Fruit fly (Drosophila melanogaster) whole organism, embryonic: ENCODE measurements around the gene Hexo1.

Source experiments
- Atf-2 ChIP-seq: fragments of 200-800 bp; sonication (Bioruptor generic); optimal IDR thresholded peaks from 2 replicates; lab custom pipeline; 2016; ENCODE audit warnings: missing biosample characterization, missing genetic modification characterization
- CG10321 ChIP-seq: fragments of 200-800 bp; sonication (Bioruptor generic); IDR thresholded peaks from 2 replicates; pipeline ENCODE4 v1.3.6; 2022; ENCODE audit warnings: missing biosample characterization, missing genetic modification characterization
- CG11398 ChIP-seq: fragments of 200-800 bp; sonication (Bioruptor generic); optimal IDR thresholded peaks from 2 replicates; lab custom pipeline; 2016; ENCODE audit warnings: missing biosample characterization, missing genetic modification characterization
- CG12104 ChIP-seq: fragments of 200-800 bp; sonication (Bioruptor generic); optimal IDR thresholded peaks from 3 replicates; lab custom pipeline; 2016; ENCODE audit warnings: missing biosample characterization, missing genetic modification characterization
- CG1233 ChIP-seq: fragments of 200-800 bp; sonication (Bioruptor generic); optimal IDR thresholded peaks from 4 replicates; lab custom pipeline; 2018; ENCODE audit warnings: missing biosample characterization, mild to moderate bottlenecking, missing genetic modification characterization
- CG14667 ChIP-seq: fragments of 200-800 bp; sonication (Bioruptor generic); IDR thresholded peaks from 2 replicates; pipeline ENCODE4 v1.3.6; 2022; ENCODE audit warnings: missing biosample characterization, missing genetic modification characterization
- CG15479 ChIP-seq: fragments of 200-800 bp; sonication (Bioruptor generic); optimal IDR thresholded peaks from 3 replicates; lab custom pipeline; 2019; ENCODE audit warnings: missing biosample characterization, mild to moderate bottlenecking, missing genetic modification characterization, moderate library complexity
- CG1603 ChIP-seq: fragments of 200-800 bp; sonication (Bioruptor generic); optimal IDR thresholded peaks from 2 replicates; lab custom pipeline; 2019; ENCODE audit warnings: missing biosample characterization, mild to moderate bottlenecking, missing genetic modification characterization, moderate library complexity
- CG17186 ChIP-seq: fragments of 200-800 bp; sonication (Bioruptor generic); optimal IDR thresholded peaks from 3 replicates; lab custom pipeline; 2017; ENCODE audit warnings: missing biosample characterization, missing genetic modification reagents, missing genetic modification characterization
- CG3281 ChIP-seq: fragments of 200-800 bp; sonication (Bioruptor generic); optimal IDR thresholded peaks from 3 replicates; lab custom pipeline; 2017; ENCODE audit warnings: missing biosample characterization, mild to moderate bottlenecking, missing genetic modification characterization
- CG34422 ChIP-seq: fragments of 200-800 bp; sonication (Bioruptor generic); IDR thresholded peaks from 3 replicates; pipeline ENCODE4 v1.3.6; 2022; ENCODE audit warnings: missing biosample characterization, missing genetic modification characterization
- CG7928 ChIP-seq: fragments of 200-800 bp; sonication (Bioruptor generic); optimal IDR thresholded peaks from 2 replicates; lab custom pipeline; 2017; ENCODE audit warnings: missing biosample characterization, mild to moderate bottlenecking, missing genetic modification characterization
- CG8281 ChIP-seq: fragments of 200-800 bp; sonication (Bioruptor generic); optimal IDR thresholded peaks from 2 replicates; lab custom pipeline; 2018; ENCODE audit warnings: missing biosample characterization, mild to moderate bottlenecking, missing genetic modification characterization, moderate library complexity
- CG8290 ChIP-seq, 3 experiments: fragments of 200-800 bp; sonication (Bioruptor generic); optimal IDR thresholded peaks; 2 replicates each; lab custom pipeline; 2016 to 2019; ENCODE audit warnings: missing biosample characterization in 3 of 3, missing genetic modification characterization in 3 of 3, mild to moderate bottlenecking in 2 of 3, moderate library complexity in 1 of 3
- CG8478 ChIP-seq: fragments of >200 bp; optimal IDR thresholded peaks from 2 replicates; lab custom pipeline; 2018
- CHES-1-like ChIP-seq: fragments of 200-800 bp; sonication (Bioruptor generic); optimal IDR thresholded peaks from 2 replicates; lab custom pipeline; 2016; ENCODE audit warnings: missing biosample characterization, missing genetic modification characterization
- Dbx ChIP-seq: fragments of 200-800 bp; sonication (Bioruptor generic); IDR thresholded peaks from 3 replicates; pipeline ENCODE4 v1.3.6; 2022; ENCODE audit warnings: missing biosample characterization, missing genetic modification characterization
- Dek ChIP-seq: fragments of 200-800 bp; sonication (Bioruptor generic); optimal IDR thresholded peaks from 3 replicates; lab custom pipeline; 2019; ENCODE audit warnings: missing biosample characterization, mild to moderate bottlenecking, missing genetic modification characterization, moderate library complexity
- Dfd ChIP-seq, 2 experiments: fragments of >200 bp; optimal IDR thresholded peaks; 2 replicates each; lab custom pipeline; 2017; ENCODE audit warnings: missing biosample characterization in 2 of 2, missing genetic modification characterization in 2 of 2
- Doc2 ChIP-seq: fragments of 200-800 bp; sonication (Bioruptor generic); IDR thresholded peaks from 2 replicates; pipeline ENCODE4 v1.3.6; 2022; ENCODE audit warnings: missing biosample characterization, missing genetic modification characterization
- Dp ChIP-seq: fragments of 200-800 bp; sonication (Bioruptor generic); optimal IDR thresholded peaks from 2 replicates; lab custom pipeline; 2018; ENCODE audit warnings: missing biosample characterization, mild to moderate bottlenecking, missing genetic modification characterization, moderate library complexity
- Drgx ChIP-seq: fragments of 200-800 bp; sonication (Bioruptor generic); IDR thresholded peaks from 2 replicates; pipeline ENCODE4 v1.3.6; 2022; ENCODE audit warnings: missing biosample characterization, missing genetic modification characterization
- Lim3 ChIP-seq: fragments of 200-800 bp; sonication (Bioruptor generic); IDR thresholded peaks from 2 replicates; pipeline ENCODE4 v1.3.6; 2022; ENCODE audit warnings: missing biosample characterization, missing genetic modification characterization
- MBD-R2 ChIP-seq: fragments of 200-800 bp; sonication (Bioruptor generic); IDR thresholded peaks from 2 replicates; pipeline ENCODE4 v1.3.6; 2022; ENCODE audit warnings: missing biosample characterization, missing genetic modification characterization
- MESR4 ChIP-seq: fragments of 200-800 bp; sonication (Bioruptor generic); optimal IDR thresholded peaks from 2 replicates; lab custom pipeline; 2018; ENCODE audit warnings: missing biosample characterization, mild to moderate bottlenecking, missing genetic modification characterization, moderate library complexity
- PHDP ChIP-seq: fragments of 200-800 bp; sonication (Bioruptor generic); optimal IDR thresholded peaks from 3 replicates; lab custom pipeline; 2018; ENCODE audit warnings: missing biosample characterization, mild to moderate bottlenecking, missing genetic modification characterization, moderate library complexity
- Poxn ChIP-seq: fragments of 200-800 bp; sonication (Bioruptor generic); IDR thresholded peaks from 2 replicates; pipeline ENCODE4 v1.3.6; 2022; ENCODE audit warnings: missing biosample characterization, missing genetic modification characterization
- TFAM ChIP-seq: fragments of 200-800 bp; sonication (Bioruptor generic); optimal IDR thresholded peaks from 2 replicates; lab custom pipeline; 2017; ENCODE audit warnings: missing biosample characterization, missing genetic modification characterization, inconsistent platforms
- Tbp ChIP-seq: fragments of >200 bp; optimal IDR thresholded peaks from 2 replicates; lab custom pipeline; 2018; ENCODE audit warnings: missing biosample characterization, missing genetic modification characterization
- Xbp1 ChIP-seq: fragments of 200-800 bp; sonication (Bioruptor generic); optimal IDR thresholded peaks from 3 replicates; lab custom pipeline; 2016; ENCODE audit warnings: missing biosample characterization, mild to moderate bottlenecking, missing genetic modification characterization
- ab ChIP-seq: fragments of 200-800 bp; sonication (Bioruptor generic); optimal IDR thresholded peaks from 2 replicates; lab custom pipeline; 2016; ENCODE audit warnings: missing biosample characterization, missing genetic modification characterization
- bcd ChIP-seq: fragments of 200-800 bp; sonication (Bioruptor generic); optimal IDR thresholded peaks from 2 replicates; lab custom pipeline; 2017; ENCODE audit warnings: missing biosample characterization, mild to moderate bottlenecking, missing genetic modification characterization
- bigmax ChIP-seq: fragments of 200-800 bp; sonication (Bioruptor generic); optimal IDR thresholded peaks from 2 replicates; lab custom pipeline; 2018; ENCODE audit warnings: missing biosample characterization, mild to moderate bottlenecking, missing genetic modification characterization
- chinmo ChIP-seq: fragments of 200-800 bp; sonication (Bioruptor generic); IDR thresholded peaks from 4 replicates; pipeline ENCODE4 v1.3.6; 2022; ENCODE audit warnings: missing biosample characterization, missing genetic modification characterization; ENCODE audit not compliant: partially characterized antibody
- dm ChIP-seq: fragments of 200-800 bp; sonication (Bioruptor generic); optimal IDR thresholded peaks from 3 replicates; lab custom pipeline; 2016; ENCODE audit warnings: missing biosample characterization, missing genetic modification characterization
- dmrt99B ChIP-seq: fragments of 200-800 bp; sonication (Bioruptor generic); optimal IDR thresholded peaks from 2 replicates; lab custom pipeline; 2018; ENCODE audit warnings: missing biosample characterization, mild to moderate bottlenecking, missing genetic modification characterization, moderate library complexity
- dpn ChIP-seq, 2 experiments: fragments of 200-800 bp; sonication (Bioruptor generic); optimal IDR thresholded peaks; 3 replicates each; lab custom pipeline; 2016; ENCODE audit warnings: missing biosample characterization in 2 of 2, missing genetic modification characterization in 2 of 2
- ewg ChIP-seq: fragments of 200-800 bp; sonication (Bioruptor generic); optimal IDR thresholded peaks from 3 replicates; lab custom pipeline; 2017; ENCODE audit warnings: mild to moderate bottlenecking, missing biosample characterization, missing genetic modification reagents, missing genetic modification characterization
- exex ChIP-seq: fragments of 200-800 bp; sonication (Bioruptor generic); optimal IDR thresholded peaks from 4 replicates; lab custom pipeline; 2018; ENCODE audit warnings: missing biosample characterization, mild to moderate bottlenecking, missing genetic modification characterization, moderate library complexity
- jing ChIP-seq: fragments of 200-800 bp; sonication (Bioruptor generic); optimal IDR thresholded peaks from 2 replicates; lab custom pipeline; 2018; ENCODE audit warnings: missing biosample characterization, mild to moderate bottlenecking, missing genetic modification characterization
- kah ChIP-seq: fragments of 200-800 bp; sonication (Bioruptor generic); optimal IDR thresholded peaks from 2 replicates; lab custom pipeline; 2018; ENCODE audit warnings: missing biosample characterization, mild to moderate bottlenecking, missing genetic modification characterization
- maf-S ChIP-seq: fragments of 200-800 bp; sonication (Bioruptor generic); optimal IDR thresholded peaks from 2 replicates; lab custom pipeline; 2016; ENCODE audit warnings: missing biosample characterization, missing genetic modification characterization
- mam ChIP-seq: fragments of 200-800 bp; sonication (Bioruptor generic); optimal IDR thresholded peaks from 3 replicates; lab custom pipeline; 2016; ENCODE audit warnings: missing biosample characterization, missing genetic modification characterization
- mld ChIP-seq: fragments of 200-800 bp; sonication (Bioruptor generic); IDR thresholded peaks from 3 replicates; pipeline ENCODE4 v1.3.6; 2022; ENCODE audit warnings: missing biosample characterization, missing genetic modification characterization; ENCODE audit not compliant: partially characterized antibody
- pan ChIP-seq, 4 experiments: fragments of >200 bp in 3 of 4; fragments of 200-800 bp in 1 of 4; sonication (Bioruptor generic) in 1 of 4; optimal IDR thresholded peaks in 3 of 4; IDR thresholded peaks in 1 of 4; 2 replicates each; pipeline versions ENCODE4 v1.3.6 to Lab custom; 2017 to 2022; ENCODE audit warnings: missing biosample characterization in 2 of 4, missing genetic modification characterization in 2 of 4, mixed read lengths in 1 of 4
- pzg ChIP-seq: fragments of 200-800 bp; sonication (Bioruptor generic); optimal IDR thresholded peaks from 3 replicates; lab custom pipeline; 2018; ENCODE audit warnings: missing biosample characterization, mild to moderate bottlenecking, missing genetic modification characterization, moderate library complexity
- sna ChIP-seq: fragments of 200-800 bp; sonication (Bioruptor generic); IDR thresholded peaks from 2 replicates; pipeline ENCODE4 v1.3.6; 2022; ENCODE audit warnings: missing biosample characterization, missing genetic modification characterization; ENCODE audit not compliant: partially characterized antibody
- ttk ChIP-seq: fragments of 200-800 bp; sonication (Bioruptor generic); IDR thresholded peaks from 2 replicates; pipeline ENCODE4 v2.1.2; 2022; ENCODE audit warnings: missing biosample characterization, missing genetic modification characterization
- zfh1 ChIP-seq: fragments of 200-800 bp; sonication (Bioruptor generic); IDR thresholded peaks from 3 replicates; pipeline ENCODE4 v1.3.6; 2022; ENCODE audit warnings: missing biosample characterization, missing genetic modification characterization

Hexo1 gene

dm6 chr3L:4253611-4254300 lies 34.7 kb upstream of the Hexo1 start (continued):
- TF ChIP-seq pzg (GFP tag; lab: Kevin White, UChicago) (peak; percentile 22), CG10321 (no peak), mam (GFP tag; lab: Kevin White, UChicago) (no peak), sna (0 out of 2 replicates have a peak, but pooled peaks have one; percentile 18), ewg (no peak), dpn (GFP tag; optimal IDR thresholded peaks at IDR 0.05; lab: Kevin White, UChicago) (no peak), CG3281 (no peak), CG8281 (tag; lab: Kevin White, UChicago) (no peak), CG8290 (GFP tag; optimal IDR thresholded peaks at IDR 0.05; lab: Kevin White, UChicago) (no peak), CG8290 (tag; optimal IDR thresholded peaks at IDR 0.05; lab: Kevin White, UChicago) (no peak), MESR4 (GFP tag; lab: Kevin White, UChicago) (peak; percentile 78), Doc2 (no peak), chinmo (GFP tag; lab: Robert Waterston, UW) (peak; percentile 86; the same call in 1 of the 4 replicates), mld (0 out of 3 replicates have a peak, but pooled peaks have one; percentile 58), kah (GFP tag; lab: Kevin White, UChicago) (no peak), CG11398 (GFP tag; lab: Kevin White, UChicago) (no peak), Poxn (GFP tag; lab: Robert Waterston, UW) (no peak), Lim3 (no peak), bigmax (GFP tag; lab: Kevin White, UChicago) (peak; percentile 91), PHDP (no peak), MBD-R2 (GFP tag; lab: Robert Waterston, UW) (peak; percentile 26), CG8478 (peak; percentile 10), dmrt99B (tag; lab: Kevin White, UChicago) (no peak), CG7928 (GFP tag; lab: Kevin White, UChicago) (no peak), ttk (GFP tag; lab: Robert Waterston, UW) (0 out of 2 replicates have a peak, but pooled peaks have one; percentile 17), jing (GFP tag; lab: Kevin White, UChicago) (no peak)

- TF ChIP-seq CHES-1-like (GFP tag; lab: Kevin White, UChicago) (no peak), CG1603 (tag; lab: Kevin White, UChicago) (peak; percentile 45), Dfd (GFP tag; optimal IDR thresholded peaks at IDR 0.05; lab: Kevin White, UChicago) (no peak), Drgx (GFP tag; lab: Robert Waterston, UW) (peak; percentile 25; the same call in 1 of the 2 replicates), CG14667 (GFP tag; lab: Robert Waterston, UW) (peak; percentile 46; the same call in 1 of the 2 replicates), maf-S (GFP tag; lab: Kevin White, UChicago) (no peak), ttk (GFP tag; lab: Robert Waterston, UW) (no peak), bcd (peak; percentile 34), CG15479 (no peak), TFAM (no peak), Atf-2 (GFP tag; lab: Kevin White, UChicago) (no peak), pan (optimal IDR thresholded peaks at IDR 0.05; lab: Kevin White, UChicago) (no peak), pan (GFP tag; optimal IDR thresholded peaks at IDR 0.05 in 1 of 2, IDR thresholded peaks at IDR 0.05 in 1 of 2) (peak in 1 of 2 experiments; percentile 39), Dbx (GFP tag; lab: Robert Waterston, UW) (0 out of 3 replicates have a peak, but pooled peaks have one; percentile 32), zfh1 (GFP tag; lab: Robert Waterston, UW) (no peak), exex (no peak), Dek (tag; lab: Kevin White, UChicago) (peak; percentile 15), ab (peak; percentile 14), CG17186 (no peak), dm (GFP tag; lab: Kevin White, UChicago) (no peak), CG34422 (GFP tag; lab: Robert Waterston, UW) (peak; percentile 24; the same call in 2 of the 3 replicates), CG1233 (GFP tag; lab: Kevin White, UChicago) (no peak), CG12104 (peak; percentile 54), Xbp1 (peak; percentile 29), Tbp (GFP tag; lab: Kevin White, UChicago) (no peak), Dp (GFP tag; lab: Kevin White, UChicago) (peak; percentile 55)
Observed at dm6 chr3L:4254301-4254834, 34.1 kb upstream of the Hexo1 start, which contains the start of the genes ago and CG1265. Gene ago, minus strand, starts transcription at chr3L:4254306. Gene CG1265, plus strand, starts transcription at chr3L:4254776.
